Fruit fly (Drosophila melanogaster) whole organism: ENCODE measurements around the gene RnpS1.

ENCODE experiments used
- CG8478 ChIP-seq: fragments of >200 bp; optimal IDR thresholded peaks from 2 replicates; lab custom pipeline; 2018; ENCODE audit warnings: inconsistent platforms
- Dll ChIP-seq: fragments of >200 bp; optimal IDR thresholded peaks from 2 replicates; lab custom pipeline; 2017
- EcR ChIP-seq, 2 experiments: fragments of >200 bp; optimal IDR thresholded peaks; 2 replicates each; lab custom pipeline; 2017; ENCODE audit warnings: missing biosample characterization in 2 of 2, missing genetic modification characterization in 2 of 2, missing genetic modification reagents in 2 of 2
- pan ChIP-seq: fragments of >200 bp; optimal IDR thresholded peaks from 2 replicates; lab custom pipeline; 2017
- psq ChIP-seq: fragments of >200 bp; optimal IDR thresholded peaks from 2 replicates; lab custom pipeline; 2017
- usp ChIP-seq: fragments of >200 bp; optimal IDR thresholded peaks from 2 replicates; lab custom pipeline; 2017; ENCODE audit warnings: missing biosample characterization, missing genetic modification characterization, mixed read lengths

dm6 chr3R:9594251-9594581, 42.4 kb downstream of the RnpS1 start:
- TF ChIP-seq usp (GFP tag; lab: Kevin White, UChicago) (no peak), pan (lab: Kevin White, UChicago) (no peak), CG8478 (lab: Kevin White, UChicago) (no peak), psq (no peak), Dll (lab: Kevin White, UChicago) (no peak), EcR (GFP tag; optimal IDR thresholded peaks at IDR 0.05; lab: Kevin White, UChicago) (no peak)
